Worm (Caenorhabditis elegans): ENCODE measurements around the gene nra-4.

DNA sequence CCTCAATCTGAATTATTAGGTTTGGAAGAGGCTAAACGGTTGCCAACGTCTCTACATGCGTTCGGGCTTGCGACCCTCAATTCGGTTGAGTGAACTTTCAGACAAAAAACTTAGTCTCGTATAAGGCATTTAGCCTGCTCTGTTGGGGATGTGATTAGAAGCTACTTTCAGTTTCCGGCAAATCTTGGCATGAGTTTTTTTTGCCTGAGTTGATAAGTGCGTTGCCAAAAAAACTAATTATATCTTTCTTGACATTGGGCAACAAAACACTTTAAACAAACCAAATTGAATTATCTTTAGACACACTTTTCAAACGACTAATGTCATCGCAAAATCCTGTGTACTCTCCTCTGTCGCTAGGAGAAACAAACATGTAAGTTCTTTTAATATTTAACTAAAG is 44.0 kb upstream of the nra-4 start, which contains the start of gene Y50D4B.4:
- TF ChIP-seq unc-86 (tag; optimal IDR thresholded peaks at IDR 0.05) (no peak), C38D4.7 (GFP tag; optimal IDR thresholded peaks at IDR 0.05) (no peak), ets-4 (tag; optimal IDR thresholded peaks at IDR 0.05) (no peak)

All from whole organism, late embryonic.